Fruit fly (Drosophila melanogaster): ENCODE data around the gene CG13026.

dm6 chr3L:16733246-16733645 is 7.3 kb upstream of the CG13026 start, which contains the start of gene CG9701:
- no peak for TF ChIP-seq CG6808 (GFP tag; optimal IDR thresholded peaks at IDR 0.05)
- no peak for TF ChIP-seq eg (GFP tag; IDR thresholded peaks at IDR 0.05)
- no peak for TF ChIP-seq fkh (GFP tag; optimal IDR thresholded peaks at IDR 0.05)
- TF ChIP-seq Lpt (GFP tag; optimal IDR thresholded peaks at IDR 0.05), result no peak
- no peak for TF ChIP-seq pdm3 (GFP tag; optimal IDR thresholded peaks at IDR 0.05)
- TF ChIP-seq lz (GFP tag; optimal IDR thresholded peaks at IDR 0.05), result no peak
- TF ChIP-seq Gug (GFP tag; IDR thresholded peaks at IDR 0.05), result no peak
- no peak for TF ChIP-seq CG8632 (GFP tag; optimal IDR thresholded peaks at IDR 0.05)

Data from whole organism, prepupa.